Worm (Caenorhabditis elegans): ENCODE results near the gene tub-1.

DNA sequence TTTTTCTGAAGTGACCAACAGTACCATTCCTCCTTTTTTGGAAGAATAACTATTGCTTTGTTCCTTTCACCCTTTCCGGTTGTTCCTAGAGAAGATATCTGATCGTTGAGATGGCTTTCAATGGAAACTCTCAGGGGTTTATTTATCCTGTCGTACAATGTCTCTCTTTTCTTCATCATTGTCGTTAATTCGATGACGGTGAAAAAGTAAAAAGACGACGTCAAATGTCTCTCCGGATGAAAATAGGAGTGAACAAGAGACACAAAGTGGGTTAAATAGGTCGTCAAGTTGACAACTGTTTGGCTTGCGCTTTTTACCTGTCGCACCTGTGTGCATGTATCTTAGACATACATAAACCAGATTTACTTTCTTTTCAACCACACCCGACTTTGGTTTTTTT, 37.2 kb upstream of the tub-1 start:
- TF ChIP-seq unc-39 (tag; optimal IDR thresholded peaks at IDR 0.05): no peak
- no peak for TF ChIP-seq lin-39 (tag; optimal IDR thresholded peaks at IDR 0.05)
- no peak for TF ChIP-seq ama-1 (optimal IDR thresholded peaks at IDR 0.05)
- no peak for TF ChIP-seq ztf-4 (tag; optimal IDR thresholded peaks at IDR 0.05)
- TF ChIP-seq ztf-11 (tag; optimal IDR thresholded peaks at IDR 0.05): no peak
- TF ChIP-seq nhr-43 (tag; optimal IDR thresholded peaks at IDR 0.05; ENCODE audit: poor library complexity, severe bottlenecking): no peak
- TF ChIP-seq nhr-25 (tag; optimal IDR thresholded peaks at IDR 0.05): no peak
- TF ChIP-seq nhr-237 (tag; optimal IDR thresholded peaks at IDR 0.05): no peak
- TF ChIP-seq nhr-11 (tag; optimal IDR thresholded peaks at IDR 0.05): no peak
- TF ChIP-seq zag-1 (tag; optimal IDR thresholded peaks at IDR 0.05): no peak

Measured in whole organism, L3 larva.